Fruit fly (Drosophila melanogaster) whole organism, embryonic: Measurements from ENCODE around the gene CG5618.

Experiments
- ATbp ChIP-seq: fragments of 200-800 bp; sonication (Bioruptor generic); optimal IDR thresholded peaks from 2 replicates; lab custom pipeline; 2017; ENCODE audit warnings: missing biosample characterization, mild to moderate bottlenecking, missing genetic modification characterization, missing genetic modification reagents
- BEAF-32 ChIP-seq: fragments of 200-800 bp; sonication (Bioruptor generic); optimal IDR thresholded peaks from 3 replicates; lab custom pipeline; 2017; ENCODE audit warnings: missing biosample characterization, missing genetic modification characterization, mild to moderate bottlenecking, moderate library complexity, missing genetic modification reagents
- Bteb2 ChIP-seq: fragments of 200-800 bp; sonication (Bioruptor generic); optimal IDR thresholded peaks from 2 replicates; lab custom pipeline; 2016; ENCODE audit warnings: missing biosample characterization, missing genetic modification characterization
- CG10267 ChIP-seq: fragments of 200-800 bp; sonication (Bioruptor generic); optimal IDR thresholded peaks from 2 replicates; lab custom pipeline; 2018; ENCODE audit warnings: missing biosample characterization, mild to moderate bottlenecking, missing genetic modification characterization, moderate library complexity
- CG10321 ChIP-seq: fragments of 200-800 bp; sonication (Bioruptor generic); IDR thresholded peaks from 2 replicates; pipeline ENCODE4 v1.3.6; 2022; ENCODE audit warnings: missing biosample characterization, missing genetic modification characterization
- CG11560 ChIP-seq: fragments of 200-800 bp; sonication (Bioruptor generic); IDR thresholded peaks from 3 replicates; pipeline ENCODE4 v1.3.6; 2022; ENCODE audit warnings: missing biosample characterization, missing genetic modification characterization
- CG12236 ChIP-seq: fragments of 200-800 bp; sonication (Bioruptor generic); optimal IDR thresholded peaks from 2 replicates; lab custom pipeline; 2016; ENCODE audit warnings: missing biosample characterization, missing genetic modification characterization
- CG12391 ChIP-seq: fragments of 200-800 bp; sonication (Bioruptor generic); optimal IDR thresholded peaks from 3 replicates; lab custom pipeline; 2018; ENCODE audit warnings: missing biosample characterization, mild to moderate bottlenecking, missing genetic modification characterization, moderate library complexity
- CG13424 ChIP-seq: fragments of 200-800 bp; sonication (Bioruptor generic); optimal IDR thresholded peaks from 2 replicates; lab custom pipeline; 2019; ENCODE audit warnings: missing biosample characterization, mild to moderate bottlenecking, missing genetic modification characterization, moderate library complexity
- CG14441 ChIP-seq: fragments of 200-800 bp; sonication (Bioruptor generic); IDR thresholded peaks from 2 replicates; pipeline ENCODE4 v1.3.6; 2022; ENCODE audit warnings: missing biosample characterization, missing genetic modification characterization
- CG14710 ChIP-seq: fragments of 200-800 bp; sonication (Bioruptor generic); optimal IDR thresholded peaks from 3 replicates; lab custom pipeline; 2019; ENCODE audit warnings: missing biosample characterization, mild to moderate bottlenecking, missing genetic modification characterization, moderate library complexity
- CG15011 ChIP-seq: fragments of 200-800 bp; sonication (Bioruptor generic); optimal IDR thresholded peaks from 3 replicates; lab custom pipeline; 2018; ENCODE audit warnings: missing biosample characterization, mild to moderate bottlenecking, missing genetic modification characterization
- CG17385 ChIP-seq: fragments of 200-800 bp; sonication (Bioruptor generic); optimal IDR thresholded peaks from 3 replicates; lab custom pipeline; 2018; ENCODE audit warnings: missing biosample characterization, mild to moderate bottlenecking, missing genetic modification characterization
- CG18476 ChIP-seq: fragments of 200-800 bp; sonication (Bioruptor generic); optimal IDR thresholded peaks from 2 replicates; lab custom pipeline; 2016; ENCODE audit warnings: missing biosample characterization, mild to moderate bottlenecking, missing genetic modification characterization
- CG33213 ChIP-seq: fragments of 200-800 bp; sonication (Bioruptor generic); optimal IDR thresholded peaks from 3 replicates; lab custom pipeline; 2016; ENCODE audit warnings: missing biosample characterization, missing genetic modification characterization
- CG3838 ChIP-seq: fragments of 200-800 bp; sonication (Bioruptor generic); optimal IDR thresholded peaks from 3 replicates; lab custom pipeline; 2016; ENCODE audit warnings: missing biosample characterization, missing genetic modification characterization
- CG4820 ChIP-seq: fragments of 200-800 bp; sonication (Bioruptor generic); optimal IDR thresholded peaks from 3 replicates; lab custom pipeline; 2016; ENCODE audit warnings: missing biosample characterization, missing genetic modification characterization
- CG5180 ChIP-seq: fragments of 200-800 bp; sonication (Bioruptor generic); optimal IDR thresholded peaks from 3 replicates; lab custom pipeline; 2017; ENCODE audit warnings: missing biosample characterization, missing genetic modification characterization, mild to moderate bottlenecking, moderate library complexity, missing genetic modification reagents
- CG6175 ChIP-seq: fragments of 200-800 bp; sonication (Bioruptor generic); IDR thresholded peaks from 3 replicates; pipeline ENCODE4 v1.3.6; 2022; ENCODE audit warnings: missing biosample characterization, missing genetic modification characterization
- CG8089 ChIP-seq: fragments of 200-800 bp; sonication (Bioruptor generic); optimal IDR thresholded peaks from 3 replicates; lab custom pipeline; 2016; ENCODE audit warnings: missing biosample characterization, missing genetic modification characterization
- CG9797 ChIP-seq: fragments of 200-800 bp; sonication (Bioruptor generic); optimal IDR thresholded peaks from 3 replicates; lab custom pipeline; 2018; ENCODE audit warnings: missing biosample characterization, mild to moderate bottlenecking, missing genetic modification characterization
- Dek ChIP-seq: fragments of 200-800 bp; sonication (Bioruptor generic); optimal IDR thresholded peaks from 3 replicates; lab custom pipeline; 2019; ENCODE audit warnings: missing biosample characterization, mild to moderate bottlenecking, missing genetic modification characterization, moderate library complexity
- E2f1 ChIP-seq: fragments of 200-800 bp; sonication (Bioruptor generic); IDR thresholded peaks from 2 replicates; pipeline ENCODE4 v1.3.6; 2022; ENCODE audit warnings: missing biosample characterization, missing genetic modification characterization
- ERR ChIP-seq: fragments of 200-800 bp; sonication (Bioruptor generic); optimal IDR thresholded peaks from 2 replicates; lab custom pipeline; 2016; ENCODE audit warnings: missing biosample characterization, missing genetic modification characterization
- Hand ChIP-seq: fragments of 200-800 bp; sonication (Bioruptor generic); optimal IDR thresholded peaks from 2 replicates; lab custom pipeline; 2017; ENCODE audit warnings: mild to moderate bottlenecking, missing biosample characterization, missing genetic modification reagents, missing genetic modification characterization
- Hr39 ChIP-seq: fragments of >200 bp; optimal IDR thresholded peaks from 2 replicates; lab custom pipeline; 2017
- Kr ChIP-seq: fragments of 200-800 bp; sonication (Bioruptor generic); optimal IDR thresholded peaks from 2 replicates; lab custom pipeline; 2017; ENCODE audit warnings: missing biosample characterization, mild to moderate bottlenecking, missing genetic modification characterization
- Lhr ChIP-seq: fragments of 200-800 bp; sonication (Bioruptor generic); optimal IDR thresholded peaks from 3 replicates; lab custom pipeline; 2017; ENCODE audit warnings: mild to moderate bottlenecking, missing biosample characterization, missing genetic modification reagents, missing genetic modification characterization
- Mes4 ChIP-seq: fragments of 200-800 bp; sonication (Bioruptor generic); optimal IDR thresholded peaks from 2 replicates; lab custom pipeline; 2016; ENCODE audit warnings: missing biosample characterization, missing genetic modification characterization
- NFAT ChIP-seq: fragments of 200-800 bp; sonication (Bioruptor generic); IDR thresholded peaks from 2 replicates; pipeline ENCODE4 v1.3.6; 2022; ENCODE audit warnings: missing biosample characterization, missing genetic modification characterization
- Poxn ChIP-seq: fragments of 200-800 bp; sonication (Bioruptor generic); IDR thresholded peaks from 2 replicates; pipeline ENCODE4 v1.3.6; 2022; ENCODE audit warnings: missing biosample characterization, missing genetic modification characterization
- Sox100B ChIP-seq: fragments of 200-800 bp; sonication (Bioruptor generic); optimal IDR thresholded peaks from 3 replicates; lab custom pipeline; 2018; ENCODE audit warnings: missing biosample characterization, mild to moderate bottlenecking, missing genetic modification characterization
- bowl ChIP-seq: fragments of 200-800 bp; sonication (Bioruptor generic); IDR thresholded peaks from 2 replicates; pipeline ENCODE4 v1.3.6; 2022; ENCODE audit warnings: missing biosample characterization, missing genetic modification characterization
- cg ChIP-seq: fragments of 200-800 bp; sonication (Bioruptor generic); optimal IDR thresholded peaks from 3 replicates; lab custom pipeline; 2019; ENCODE audit warnings: missing biosample characterization, mild to moderate bottlenecking, missing genetic modification characterization, moderate library complexity
- crol ChIP-seq: fragments of 200-800 bp; sonication (Bioruptor generic); IDR thresholded peaks from 2 replicates; pipeline ENCODE4 v1.3.6; 2022; ENCODE audit warnings: missing biosample characterization, missing genetic modification characterization
- cwo ChIP-seq: fragments of 200-800 bp; sonication (Bioruptor generic); optimal IDR thresholded peaks from 3 replicates; lab custom pipeline; 2017; ENCODE audit warnings: missing biosample characterization, missing genetic modification characterization, mild to moderate bottlenecking, moderate library complexity, missing genetic modification reagents
- dmrt11E ChIP-seq: fragments of 200-800 bp; sonication (Bioruptor generic); optimal IDR thresholded peaks from 3 replicates; lab custom pipeline; 2018; ENCODE audit warnings: missing biosample characterization, mild to moderate bottlenecking, missing genetic modification characterization, moderate library complexity
- emc ChIP-seq: fragments of 200-800 bp; sonication (Bioruptor generic); optimal IDR thresholded peaks from 2 replicates; lab custom pipeline; 2016; ENCODE audit warnings: missing biosample characterization, missing genetic modification characterization
- fd3F ChIP-seq: fragments of 200-800 bp; sonication (Bioruptor generic); optimal IDR thresholded peaks from 2 replicates; lab custom pipeline; 2018; ENCODE audit warnings: missing biosample characterization, mild to moderate bottlenecking, missing genetic modification characterization, moderate library complexity
- her ChIP-seq: fragments of 200-800 bp; sonication (Bioruptor generic); optimal IDR thresholded peaks from 2 replicates; lab custom pipeline; 2016; ENCODE audit warnings: missing biosample characterization, missing genetic modification characterization
- lbe ChIP-seq: fragments of 200-800 bp; sonication (Bioruptor generic); optimal IDR thresholded peaks from 2 replicates; lab custom pipeline; 2016; ENCODE audit warnings: missing biosample characterization, mild to moderate bottlenecking, missing genetic modification characterization
- luna ChIP-seq: fragments of 200-800 bp; sonication (Bioruptor generic); optimal IDR thresholded peaks from 2 replicates; lab custom pipeline; 2016; ENCODE audit warnings: missing biosample characterization, missing genetic modification characterization
- peb ChIP-seq: fragments of 200-800 bp; sonication (Bioruptor generic); IDR thresholded peaks from 2 replicates; pipeline ENCODE4 v1.3.6; 2022; ENCODE audit warnings: missing biosample characterization, missing genetic modification characterization
- pita ChIP-seq: fragments of 200-800 bp; sonication (Bioruptor generic); optimal IDR thresholded peaks from 2 replicates; lab custom pipeline; 2017; ENCODE audit warnings: missing biosample characterization, mild to moderate bottlenecking, missing genetic modification characterization
- sna ChIP-seq: fragments of 200-800 bp; sonication (Bioruptor generic); IDR thresholded peaks from 2 replicates; pipeline ENCODE4 v1.3.6; 2022; ENCODE audit warnings: missing biosample characterization, missing genetic modification characterization; ENCODE audit not compliant: partially characterized antibody
- so ChIP-seq: fragments of 200-800 bp; sonication (Bioruptor generic); IDR thresholded peaks from 3 replicates; pipeline ENCODE4 v1.3.6; 2022; ENCODE audit warnings: missing biosample characterization, missing genetic modification characterization
- sqz ChIP-seq: fragments of 200-800 bp; sonication (Bioruptor generic); optimal IDR thresholded peaks from 3 replicates; lab custom pipeline; 2018; ENCODE audit warnings: missing biosample characterization, mild to moderate bottlenecking, missing genetic modification characterization
- usp ChIP-seq: fragments of >200 bp; optimal IDR thresholded peaks from 2 replicates; lab custom pipeline; 2017; ENCODE audit warnings: missing biosample characterization, missing genetic modification characterization
- zfh2 ChIP-seq: fragments of 200-800 bp; sonication (Bioruptor generic); optimal IDR thresholded peaks from 2 replicates; lab custom pipeline; 2016; ENCODE audit warnings: missing biosample characterization, missing genetic modification characterization

CG5618 gene

dm6 chr3L:20309758-20310733 lies 43.2 kb upstream of the CG5618 start (continued):
- TF ChIP-seq dmrt11E (peak; percentile 36), CG9797 (GFP tag; lab: Kevin White, UChicago) (peak; percentile 98), zfh2 (peak; percentile 54), BEAF-32 (GFP tag; lab: Kevin White, UChicago) (peak; percentile 93), E2f1 (GFP tag; lab: Robert Waterston, UW) (peak; percentile 56), emc (peak; percentile 39), Poxn (GFP tag; lab: Robert Waterston, UW) (no peak), CG3838 (no peak), CG33213 (GFP tag; lab: Kevin White, UChicago) (peak; percentile 68), CG12391 (tag; lab: Kevin White, UChicago) (peak; percentile 44), bowl (GFP tag; lab: Robert Waterston, UW) (no peak), CG4820 (no peak), Kr (GFP tag; lab: Kevin White, UChicago) (no peak), Mes4 (GFP tag; lab: Kevin White, UChicago) (no peak), CG8089 (peak; percentile 40), pita (GFP tag; lab: Kevin White, UChicago) (no peak), Hand (no peak), crol (GFP tag; lab: Robert Waterston, UW) (no peak), her (GFP tag; lab: Kevin White, UChicago) (peak; percentile 72), CG12236 (GFP tag; lab: Kevin White, UChicago) (peak; percentile 12), Hr39 (lab: Kevin White, UChicago) (no peak), CG5180 (GFP tag; lab: Kevin White, UChicago) (no peak), usp (GFP tag; lab: Kevin White, UChicago) (no peak), CG10267 (tag; lab: Kevin White, UChicago) (peak; percentile 99), Lhr (GFP tag; lab: Kevin White, UChicago) (peak; percentile 80), cwo (GFP tag; lab: Kevin White, UChicago) (no peak), sna (peak; percentile 73), CG6175 (GFP tag; lab: Robert Waterston, UW) (no peak), Sox100B (GFP tag; lab: Kevin White, UChicago) (no peak), ATbp (GFP tag; lab: Kevin White, UChicago) (no peak), CG10321 (no peak), sqz (GFP tag; lab: Kevin White, UChicago) (no peak), so (GFP tag; lab: Robert Waterston, UW) (no peak), cg (peak; percentile 71), peb (GFP tag; lab: Robert Waterston, UW) (no peak), CG14441 (GFP tag; lab: Robert Waterston, UW) (peak; percentile 30; the same call in 1 of the 2 replicates), CG11560 (tag; lab: Robert Waterston, UW) (peak; percentile 12; the same call in 1 of the 3 replicates), CG14710 (tag; lab: Kevin White, UChicago) (peak; percentile 80), Bteb2 (GFP tag; lab: Kevin White, UChicago) (peak; percentile 48), lbe (GFP tag; lab: Kevin White, UChicago) (peak; percentile 1), CG18476 (GFP tag; lab: Kevin White, UChicago) (no peak), Dek (tag; lab: Kevin White, UChicago) (peak; percentile 21), CG15011 (no peak), CG17385 (GFP tag; lab: Kevin White, UChicago) (no peak), ERR (GFP tag; lab: Kevin White, UChicago) (peak; percentile 63), luna (GFP tag; lab: Kevin White, UChicago) (peak; percentile 30), NFAT (GFP tag; lab: Robert Waterston, UW) (no peak), fd3F (GFP tag; lab: Kevin White, UChicago) (no peak), CG13424 (no peak)
